Fruit fly (Drosophila melanogaster): ENCODE measurements around the gene Unc-115b.

DNA sequence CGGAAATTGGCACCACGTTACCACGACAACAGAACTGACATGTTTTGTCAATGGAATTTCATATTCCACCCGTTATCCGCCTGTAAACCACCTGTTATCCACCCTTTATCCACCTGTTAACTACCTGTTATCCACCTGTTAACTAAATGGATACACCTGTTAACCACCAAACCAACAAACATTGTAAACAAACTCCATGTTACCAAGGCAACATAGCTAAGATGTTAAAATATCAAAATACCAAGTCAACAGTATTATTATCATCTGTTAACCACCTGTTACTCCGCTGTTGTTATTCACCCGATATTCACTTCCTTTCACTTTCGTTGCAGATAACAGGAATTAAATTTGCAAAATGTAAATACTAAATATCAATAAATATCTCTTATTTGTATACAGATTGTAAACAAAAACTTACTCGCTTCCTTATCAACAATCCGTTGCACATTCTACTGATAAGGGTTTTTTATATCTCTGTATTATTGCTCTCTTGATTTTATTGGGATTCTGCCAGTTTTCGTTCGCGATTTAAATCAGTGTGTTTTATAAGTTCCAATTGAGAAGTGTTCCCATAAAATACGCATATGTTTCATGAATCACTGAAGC lies 17.5 kb downstream of the Unc-115b start, which contains the start of gene Nepl12:
- TF ChIP-seq CG11902 (GFP tag; optimal IDR thresholded peaks at IDR 0.05) = peak; percentile 19
- TF ChIP-seq eg (GFP tag; IDR thresholded peaks at IDR 0.05) = no peak
- no peak for TF ChIP-seq dac (GFP tag; optimal IDR thresholded peaks at IDR 0.05)
- peak; percentile 18 for TF ChIP-seq CG8319 (GFP tag; optimal IDR thresholded peaks at IDR 0.05)

All from whole organism, prepupa.